Fruit fly (Drosophila melanogaster): ENCODE data around the gene CG6845.

CG6845 gene

DNA sequence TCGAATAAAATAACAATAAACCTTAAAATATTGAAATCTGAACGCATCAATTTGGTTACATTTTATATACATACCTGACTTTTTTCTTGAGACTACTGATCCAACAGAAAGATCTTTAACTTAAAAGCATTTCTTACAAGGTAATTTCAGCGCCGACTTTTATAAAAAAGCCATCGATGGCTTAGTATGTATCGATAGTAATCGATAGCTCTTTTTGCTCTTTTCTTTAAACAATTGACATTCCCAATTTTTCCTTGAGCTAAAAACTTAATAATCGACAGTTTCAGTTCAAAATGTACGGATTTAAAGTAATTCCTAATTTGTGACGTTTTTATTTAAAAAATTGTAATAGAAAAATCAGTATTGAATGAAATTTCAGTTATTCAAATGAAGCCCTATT lies 28.3 kb downstream of the CG6845 start (continued):
- peak; percentile 2 for TF ChIP-seq CG30020 (tag; optimal IDR thresholded peaks at IDR 0.05)
- TF ChIP-seq CG14710 (tag; optimal IDR thresholded peaks at IDR 0.05): peak; percentile 35
- no peak for TF ChIP-seq ssp (GFP tag; IDR thresholded peaks at IDR 0.05)
- no peak for TF ChIP-seq ara (GFP tag; IDR thresholded peaks at IDR 0.05)
- no peak for TF ChIP-seq NfI (GFP tag; optimal IDR thresholded peaks at IDR 0.05)
- TF ChIP-seq CG13287 (GFP tag; IDR thresholded peaks at IDR 0.05; ENCODE audit: partially characterized antibody): peak; percentile 96
- TF ChIP-seq B-H2 (GFP tag; optimal IDR thresholded peaks at IDR 0.05): peak; percentile 1
- TF ChIP-seq vnd (GFP tag; IDR thresholded peaks at IDR 0.05; ENCODE audit: partially characterized antibody): peak; percentile 81
- no peak for TF ChIP-seq psq (GFP tag; optimal IDR thresholded peaks at IDR 0.05)
- TF ChIP-seq CG14441 (GFP tag; IDR thresholded peaks at IDR 0.05): no peak
- no peak for TF ChIP-seq cas (GFP tag; IDR thresholded peaks at IDR 0.05)
- TF ChIP-seq Med (GFP tag): peak; percentile 65
- peak; percentile 81 for TF ChIP-seq ato (GFP tag; IDR thresholded peaks at IDR 0.05; ENCODE audit: partially characterized antibody)
- TF ChIP-seq CG34376 (GFP tag; optimal IDR thresholded peaks at IDR 0.05): no peak
- peak; percentile 86 for TF ChIP-seq Sry-δ (GFP tag; optimal IDR thresholded peaks at IDR 0.05)
- peak; percentile 10 for TF ChIP-seq lbe (GFP tag; optimal IDR thresholded peaks at IDR 0.05)
- TF ChIP-seq MBD-R2 (GFP tag; IDR thresholded peaks at IDR 0.05): peak; percentile 26; the same call in 1 of the 2 replicates
- no peak for TF ChIP-seq CG7745 (tag; optimal IDR thresholded peaks at IDR 0.05)
- no peak for TF ChIP-seq fd102C (GFP tag; optimal IDR thresholded peaks at IDR 0.05)
- TF ChIP-seq E2f2 (GFP tag; IDR thresholded peaks at IDR 0.05): peak; percentile 88
- TF ChIP-seq CG4404 (GFP tag; IDR thresholded peaks at IDR 0.05): no peak
- peak; percentile 90 for TF ChIP-seq Dll (GFP tag; IDR thresholded peaks at IDR 0.05; ENCODE audit: partially characterized antibody)
- TF ChIP-seq D19A (tag; optimal IDR thresholded peaks at IDR 0.05): peak; percentile 23
- no peak for TF ChIP-seq bcd (GFP tag; optimal IDR thresholded peaks at IDR 0.05)
- TF ChIP-seq CG43689 (GFP tag; IDR thresholded peaks at IDR 0.05): no peak
- peak; percentile 91 for TF ChIP-seq sna (GFP tag; IDR thresholded peaks at IDR 0.05; ENCODE audit: partially characterized antibody)
- TF ChIP-seq CG10147 (GFP tag; optimal IDR thresholded peaks at IDR 0.05): peak; percentile 1
- peak; percentile 89 for TF ChIP-seq amos (GFP tag; IDR thresholded peaks at IDR 0.05; ENCODE audit: partially characterized antibody)
- peak; percentile 89 for TF ChIP-seq Scr (GFP tag; IDR thresholded peaks at IDR 0.05; ENCODE audit: partially characterized antibody)
- no peak for TF ChIP-seq CG33213 (GFP tag; optimal IDR thresholded peaks at IDR 0.05)
- TF ChIP-seq CG34224 (GFP tag; IDR thresholded peaks at IDR 0.05; ENCODE audit: partially characterized antibody): peak; percentile 92
- TF ChIP-seq CG9437 (GFP tag; optimal IDR thresholded peaks at IDR 0.05): no peak
- peak; percentile 47 for TF ChIP-seq CG12659 (GFP tag; optimal IDR thresholded peaks at IDR 0.05)
- no peak for TF ChIP-seq Nf-YB (GFP tag; optimal IDR thresholded peaks at IDR 0.05)
- TF ChIP-seq CG10267 (tag; optimal IDR thresholded peaks at IDR 0.05): peak; percentile 2
- TF ChIP-seq pnt (GFP tag; optimal IDR thresholded peaks at IDR 0.05): no peak
- peak; percentile 83; the same call in 2 of the 3 replicates for TF ChIP-seq zen2 (GFP tag; IDR thresholded peaks at IDR 0.05; ENCODE audit: partially characterized antibody)
- TF ChIP-seq CG4424 (GFP tag; optimal IDR thresholded peaks at IDR 0.05): no peak
- TF ChIP-seq CG14014 (GFP tag; IDR thresholded peaks at IDR 0.05): no peak
- no peak for TF ChIP-seq ci (GFP tag; IDR thresholded peaks at IDR 0.05)
- peak; percentile 60 for TF ChIP-seq pzg (GFP tag; optimal IDR thresholded peaks at IDR 0.05)
- peak; percentile 80 for TF ChIP-seq CG16813 (GFP tag; IDR thresholded peaks at IDR 0.05; ENCODE audit: partially characterized antibody)
- TF ChIP-seq HmgZ (tag; optimal IDR thresholded peaks at IDR 0.05): peak; percentile 21
- TF ChIP-seq CG7372 (GFP tag; IDR thresholded peaks at IDR 0.05): no peak
- TF ChIP-seq CG32767 (GFP tag; IDR thresholded peaks at IDR 0.05): no peak
- TF ChIP-seq lmd (GFP tag; IDR thresholded peaks at IDR 0.05): no peak
- peak; percentile 21 for TF ChIP-seq grau (tag; optimal IDR thresholded peaks at IDR 0.05)
- no peak for TF ChIP-seq jigr1 (GFP tag; IDR thresholded peaks at IDR 0.05)
- TF ChIP-seq Dp (GFP tag; optimal IDR thresholded peaks at IDR 0.05): peak; percentile 84
- TF ChIP-seq CG3163 (GFP tag; optimal IDR thresholded peaks at IDR 0.05): no peak

Data from whole organism, embryonic.